Worm (Caenorhabditis elegans): ENCODE results near the gene pole-2.

Gene pole-2

ce11 chrIV:8677303-8677702 lies 9.1 kb downstream of the pole-2 start, which contains the start of gene F08B4.8:
F08B4.8 (plus strand) TSS chrIV:8677603.
- TF ChIP-seq unc-62 (GFP tag; optimal IDR thresholded peaks at IDR 0.05) = no peak

- no peak for TF ChIP-seq unc-62 (GFP tag; optimal IDR thresholded peaks at IDR 0.05)
Measured at ce11 chrIV:8673733-8674375, 12.6 kb downstream of the pole-2 start.

- no peak for TF ChIP-seq unc-62 (GFP tag; optimal IDR thresholded peaks at IDR 0.05)
Measured at ce11 chrIV:8668635-8669034, 17.8 kb downstream of the pole-2 start, which contains the start of gene cdh-5. cdh-5 (plus strand) TSS chrIV:8668935.

DNA sequence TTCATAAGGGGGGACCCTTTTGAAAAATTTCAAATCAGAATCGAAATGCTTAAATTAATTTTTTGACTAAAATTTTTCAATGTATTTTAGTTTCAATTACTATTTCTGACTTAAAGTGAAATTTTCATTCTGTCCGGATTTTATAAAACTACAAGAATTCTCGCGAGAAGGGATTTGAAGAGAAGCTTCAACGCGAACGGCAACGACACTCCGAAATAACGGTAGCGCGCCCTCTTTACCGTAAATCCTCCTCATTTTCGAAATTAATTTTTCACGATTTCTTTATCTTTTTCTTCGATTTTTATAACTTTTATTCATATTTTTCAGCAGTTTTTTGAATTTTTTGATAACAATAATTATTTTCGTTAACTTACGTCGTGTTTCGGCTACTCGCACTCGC lies 20.6 kb downstream of the pole-2 start:
- TF ChIP-seq unc-62 (GFP tag; optimal IDR thresholded peaks at IDR 0.05) = no peak

ce11 chrIV:8658122-8658521 lies 28.3 kb downstream of the pole-2 start, which contains the start of gene C49C8.6:
C49C8.6 (minus strand) TSS chrIV:8658222.
- TF ChIP-seq unc-62 (GFP tag; optimal IDR thresholded peaks at IDR 0.05) = no peak

ce11 chrIV:8654115-8654628 lies 32.2 kb downstream of the pole-2 start, which contains the start of gene C49C8.1:
C49C8.1 (plus strand) TSS chrIV:8654578.
- TF ChIP-seq unc-62 (GFP tag; optimal IDR thresholded peaks at IDR 0.05) = no peak

DNA sequence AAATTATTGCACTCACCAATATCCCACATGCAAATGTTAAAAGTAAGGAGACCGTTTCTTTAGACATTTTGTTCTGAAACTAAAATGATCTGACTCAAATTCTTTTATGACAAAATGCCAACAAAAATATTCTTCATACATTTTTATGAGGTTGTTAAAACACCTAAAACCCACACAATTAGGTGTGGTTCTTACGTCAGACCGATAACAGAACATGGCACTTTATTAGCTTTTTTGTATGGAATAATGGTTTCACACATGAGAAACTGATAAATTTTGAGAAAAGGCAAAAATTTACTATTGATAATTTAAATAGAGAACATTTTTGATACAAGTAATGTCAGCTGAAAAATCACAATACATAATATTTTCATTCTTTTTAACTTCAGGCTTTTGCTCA lies 32.8 kb downstream of the pole-2 start, which contains the start of gene C49C8.5:
C49C8.5 (minus strand) TSS at position 73 of the 400 bp plus-strand sequence.
- TF ChIP-seq unc-62 (GFP tag; optimal IDR thresholded peaks at IDR 0.05) = no peak

ce11 chrIV:8651835-8652234 lies 34.6 kb downstream of the pole-2 start, which contains the start of gene C49C8.8:
C49C8.8 (plus strand) TSS chrIV:8652135.
- TF ChIP-seq unc-62 (GFP tag; optimal IDR thresholded peaks at IDR 0.05) = no peak

DNA sequence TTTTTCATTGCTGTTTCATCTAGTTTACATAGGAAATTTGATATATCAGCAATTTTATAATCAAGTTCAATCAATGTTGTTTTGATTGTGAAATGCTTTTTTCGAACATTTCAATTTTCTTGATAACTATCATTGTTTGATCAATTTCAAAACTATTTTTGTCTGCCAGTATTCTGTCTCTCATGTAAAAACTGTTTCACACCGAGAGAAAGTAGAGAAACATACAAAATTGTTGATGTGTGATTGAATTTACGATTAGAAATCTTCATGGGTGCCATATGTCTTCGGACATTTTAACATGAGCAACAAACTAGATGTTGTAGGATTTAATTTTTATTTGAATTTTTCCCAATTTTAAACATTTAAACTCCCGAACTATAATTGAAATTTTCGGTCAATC lies 35.7 kb downstream of the pole-2 start, which contains the start of gene C49C8.2:
C49C8.2 (plus strand) TSS at position 393 of the 400 bp plus-strand sequence.
- TF ChIP-seq unc-62 (GFP tag; optimal IDR thresholded peaks at IDR 0.05) = no peak

ce11 chrIV:8648502-8648901 lies 37.9 kb downstream of the pole-2 start, which contains the start of gene cyp-33E1:
cyp-33E1 (minus strand) TSS chrIV:8648602.
- no peak for TF ChIP-seq unc-62 (GFP tag; optimal IDR thresholded peaks at IDR 0.05)

DNA sequence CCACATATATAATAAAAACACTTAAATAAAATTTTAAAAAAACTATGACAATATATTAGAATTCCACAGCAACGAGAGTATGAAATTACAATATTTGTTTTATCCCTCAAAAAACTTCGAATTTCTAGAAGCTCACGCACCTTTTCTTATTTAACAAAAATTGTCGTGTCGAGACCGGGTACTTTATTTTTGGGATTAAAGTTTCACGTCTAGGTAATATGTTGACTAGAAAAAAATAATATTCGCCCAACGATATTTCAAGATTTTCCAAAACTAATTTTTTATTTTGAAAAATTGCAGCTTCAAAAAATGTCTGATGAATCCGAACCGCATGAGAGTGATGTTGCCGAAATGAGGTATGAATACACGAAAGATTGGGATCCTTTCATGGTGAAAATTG lies 42.0 kb downstream of the pole-2 start, which contains the start of gene C49C8.3:
C49C8.3 (plus strand) TSS at position 301 of the 400 bp plus-strand sequence.
- TF ChIP-seq unc-62 (GFP tag; optimal IDR thresholded peaks at IDR 0.05) = no peak

DNA sequence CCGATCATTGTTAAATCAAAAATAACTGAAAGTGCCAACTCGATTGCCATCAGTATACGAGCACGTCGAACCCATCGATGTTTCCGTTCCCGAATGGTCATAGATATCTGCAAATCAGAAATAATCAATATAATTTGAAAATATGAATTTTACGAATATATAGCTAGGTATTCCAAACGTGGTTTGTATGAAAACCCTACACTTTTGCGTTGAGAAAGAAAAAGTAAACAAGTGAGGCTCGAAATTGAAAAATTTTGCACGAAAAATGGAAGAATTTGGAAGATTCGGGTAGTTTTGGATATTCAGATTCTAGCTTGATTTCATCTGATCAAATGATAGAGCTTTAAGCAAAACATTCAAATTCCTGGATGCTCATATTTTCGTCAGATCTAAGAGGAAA lies 47.6 kb downstream of the pole-2 start, which contains the start of gene F42A9.9:
F42A9.9 (minus strand) TSS at position 101 of the 400 bp plus-strand sequence.
- TF ChIP-seq unc-62 (GFP tag; optimal IDR thresholded peaks at IDR 0.05) = no peak
